Fruit fly (Drosophila melanogaster) whole organism, adult: ENCODE measurements around the gene heph.

Experiments used
- CG11617 ChIP-seq: fragments of 200-800 bp; sonication (Bioruptor generic); optimal IDR thresholded peaks from 2 replicates; lab custom pipeline; 2017; ENCODE audit warnings: mild to moderate bottlenecking, missing biosample characterization, missing genetic modification reagents, missing genetic modification characterization
- CG12768 ChIP-seq: fragments of 200-800 bp; sonication (Bioruptor generic); optimal IDR thresholded peaks from 2 replicates; lab custom pipeline; 2017; ENCODE audit warnings: missing biosample characterization, missing genetic modification characterization, mild to moderate bottlenecking, moderate library complexity, missing genetic modification reagents
- CG14711 ChIP-seq: fragments of 200-800 bp; sonication (Bioruptor generic); optimal IDR thresholded peaks from 2 replicates; lab custom pipeline; 2018; ENCODE audit warnings: missing biosample characterization, mild to moderate bottlenecking, missing genetic modification characterization, moderate library complexity
- CG1620 ChIP-seq: fragments of 200-800 bp; sonication (Bioruptor generic); optimal IDR thresholded peaks from 2 replicates; lab custom pipeline; 2016; ENCODE audit warnings: missing biosample characterization, missing genetic modification characterization
- CG33017 ChIP-seq: fragments of 200-800 bp; sonication (Bioruptor generic); optimal IDR thresholded peaks from 2 replicates; lab custom pipeline; 2018; ENCODE audit warnings: missing biosample characterization, mild to moderate bottlenecking, missing genetic modification characterization, moderate library complexity
- CG5204 ChIP-seq: fragments of 200-800 bp; sonication (Bioruptor generic); optimal IDR thresholded peaks from 2 replicates; lab custom pipeline; 2016; ENCODE audit warnings: missing biosample characterization, missing genetic modification characterization
- CG7045 ChIP-seq: fragments of 200-800 bp; sonication (Bioruptor generic); optimal IDR thresholded peaks from 2 replicates; lab custom pipeline; 2017; ENCODE audit warnings: missing biosample characterization, mild to moderate bottlenecking, missing genetic modification characterization
- CG7101 ChIP-seq: fragments of 200-800 bp; sonication (Bioruptor generic); optimal IDR thresholded peaks from 2 replicates; lab custom pipeline; 2018; ENCODE audit warnings: missing biosample characterization, mild to moderate bottlenecking, missing genetic modification characterization, moderate library complexity
- Clk ChIP-seq: fragments of 200-800 bp; sonication (Bioruptor generic); optimal IDR thresholded peaks from 2 replicates; lab custom pipeline; 2017; ENCODE audit warnings: missing biosample characterization, missing genetic modification characterization
- Crg-1 ChIP-seq: fragments of 200-800 bp; sonication (Bioruptor generic); optimal IDR thresholded peaks from 2 replicates; lab custom pipeline; 2016; ENCODE audit warnings: missing biosample characterization, missing genetic modification characterization
- Hr96 ChIP-seq: fragments of 200-800 bp; sonication (Bioruptor generic); optimal IDR thresholded peaks from 2 replicates; lab custom pipeline; 2016; ENCODE audit warnings: missing biosample characterization, missing genetic modification characterization
- Mnt ChIP-seq: fragments of 200-800 bp; sonication (Bioruptor generic); optimal IDR thresholded peaks from 2 replicates; lab custom pipeline; 2016; ENCODE audit warnings: missing biosample characterization, mild to moderate bottlenecking, missing genetic modification characterization
- bab1 ChIP-seq: fragments of 200-800 bp; sonication (Bioruptor generic); optimal IDR thresholded peaks from 3 replicates; lab custom pipeline; 2019; ENCODE audit warnings: missing biosample characterization, mild to moderate bottlenecking, missing genetic modification characterization, moderate library complexity
- cic ChIP-seq: fragments of 200-800 bp; sonication (Bioruptor generic); optimal IDR thresholded peaks from 2 replicates; lab custom pipeline; 2017; ENCODE audit warnings: missing biosample characterization, mild to moderate bottlenecking, missing genetic modification characterization, moderate library complexity
- cnc ChIP-seq, 2 experiments: fragments of >200 bp; optimal IDR thresholded peaks; 2 replicates each; lab custom pipeline; 2017
- kay ChIP-seq: fragments of 200-800 bp; sonication (Bioruptor generic); peaks from one replicate; lab custom pipeline; 2016; ENCODE audit warnings: missing biosample characterization, missing genetic modification characterization, borderline replicate concordance
- ovo ChIP-seq: fragments of 200-800 bp; sonication (Bioruptor generic); optimal IDR thresholded peaks from 2 replicates; lab custom pipeline; 2016; ENCODE audit warnings: missing biosample characterization, missing genetic modification characterization
- pad ChIP-seq: fragments of 200-800 bp; sonication (Bioruptor generic); optimal IDR thresholded peaks from 3 replicates; lab custom pipeline; 2017; ENCODE audit warnings: missing biosample characterization, missing genetic modification characterization, mild to moderate bottlenecking, moderate library complexity, missing genetic modification reagents
- tj ChIP-seq: fragments of 200-800 bp; sonication (Bioruptor generic); optimal IDR thresholded peaks from 3 replicates; lab custom pipeline; 2017; ENCODE audit warnings: missing biosample characterization, mild to moderate bottlenecking, missing genetic modification characterization, moderate library complexity
- toe ChIP-seq: fragments of 200-800 bp; sonication (Bioruptor generic); optimal IDR thresholded peaks from 2 replicates; lab custom pipeline; 2016; ENCODE audit warnings: missing biosample characterization, missing genetic modification characterization

Gene heph

dm6 chr3R:31810073-31810530, 205.2 kb downstream of the heph start, which contains the start of gene Rift:
Gene Rift (minus strand): TSS chr3R:31810186.
- TF ChIP-seq cnc (optimal IDR thresholded peaks at IDR 0.05; lab: Kevin White, UChicago), result no peak
- TF ChIP-seq Clk, result peak; percentile 40
- no peak for TF ChIP-seq cic (GFP tag; lab: Kevin White, UChicago)
- TF ChIP-seq kay (GFP tag; lab: Kevin White, UChicago), result no peak
- TF ChIP-seq bab1 (GFP tag; lab: Kevin White, UChicago), result peak; percentile 37
- TF ChIP-seq Mnt, result peak; percentile 79
- no peak for TF ChIP-seq Crg-1
- no peak for TF ChIP-seq Hr96 (GFP tag; lab: Kevin White, UChicago)
- TF ChIP-seq CG7101, result peak; percentile 24
- TF ChIP-seq ovo (GFP tag; lab: Kevin White, UChicago), result no peak
- peak; percentile 42 for TF ChIP-seq CG11617 (GFP tag; lab: Kevin White, UChicago)
- TF ChIP-seq CG12768 (GFP tag; lab: Kevin White, UChicago), result peak; percentile 30
- peak; percentile 43 for TF ChIP-seq CG33017 (tag; lab: Kevin White, UChicago)
- TF ChIP-seq CG7045 (GFP tag; lab: Kevin White, UChicago), result peak; percentile 42
- peak; percentile 22 for TF ChIP-seq CG5204 (GFP tag; lab: Kevin White, UChicago)
- TF ChIP-seq CG1620 (GFP tag; lab: Kevin White, UChicago), result no peak
- TF ChIP-seq pad (GFP tag; lab: Kevin White, UChicago), result peak; percentile 8

- TF ChIP-seq CG33017 (tag; lab: Kevin White, UChicago) (no peak), toe (no peak), tj (GFP tag; lab: Kevin White, UChicago) (no peak)
Measured at dm6 chr3R:31809622-31810021, 205.7 kb downstream of the heph start.

- TF ChIP-seq tj (GFP tag; lab: Kevin White, UChicago) (no peak), pad (GFP tag; lab: Kevin White, UChicago) (no peak), kay (GFP tag; lab: Kevin White, UChicago) (no peak), Crg-1 (no peak), CG7045 (GFP tag; lab: Kevin White, UChicago) (no peak), Mnt (no peak), Hr96 (GFP tag; lab: Kevin White, UChicago) (no peak), bab1 (GFP tag; lab: Kevin White, UChicago) (no peak), CG5204 (GFP tag; lab: Kevin White, UChicago) (no peak)
Measured at dm6 chr3R:31808571-31808970, 206.7 kb downstream of the heph start.

- TF ChIP-seq kay (GFP tag; lab: Kevin White, UChicago), result no peak
- no peak for TF ChIP-seq cic (GFP tag; lab: Kevin White, UChicago)
- TF ChIP-seq Clk, result no peak
- TF ChIP-seq toe, result no peak
- TF ChIP-seq pad (GFP tag; lab: Kevin White, UChicago), result peak; percentile 40
- peak; percentile 51 for TF ChIP-seq CG7101
- TF ChIP-seq Hr96 (GFP tag; lab: Kevin White, UChicago), result peak; percentile 59
- peak; percentile 34 for TF ChIP-seq CG5204 (GFP tag; lab: Kevin White, UChicago)
- peak; percentile 39 for TF ChIP-seq CG7045 (GFP tag; lab: Kevin White, UChicago)
- TF ChIP-seq CG1620 (GFP tag; lab: Kevin White, UChicago), result peak; percentile 16
- peak; percentile 37 for TF ChIP-seq CG14711 (tag; lab: Kevin White, UChicago)
- TF ChIP-seq CG33017 (tag; lab: Kevin White, UChicago), result peak; percentile 41
- TF ChIP-seq CG11617 (GFP tag; lab: Kevin White, UChicago), result peak; percentile 51
- TF ChIP-seq Crg-1, result no peak
- TF ChIP-seq cnc (optimal IDR thresholded peaks at IDR 0.05; lab: Kevin White, UChicago), result no peak
- peak; percentile 30 for TF ChIP-seq Mnt
- TF ChIP-seq ovo (GFP tag; lab: Kevin White, UChicago), result no peak
- peak; percentile 12 for TF ChIP-seq bab1 (GFP tag; lab: Kevin White, UChicago)
- peak; percentile 15 for TF ChIP-seq tj (GFP tag; lab: Kevin White, UChicago)
- TF ChIP-seq CG12768 (GFP tag; lab: Kevin White, UChicago), result peak; percentile 1
Measured at dm6 chr3R:31805228-31805738, 210.0 kb downstream of the heph start, which contains the start of the genes CG42233 and CG1971. Gene CG42233 (minus strand): TSS chr3R:31805278. Gene CG1971 (plus strand): TSS chr3R:31805468.

dm6 chr3R:31800663-31801062, 214.7 kb downstream of the heph start, which contains the start of gene Ir100a:
Gene Ir100a (plus strand): TSS chr3R:31800963.
- TF ChIP-seq bab1 (GFP tag; lab: Kevin White, UChicago) (no peak), pad (GFP tag; lab: Kevin White, UChicago) (no peak), CG11617 (GFP tag; lab: Kevin White, UChicago) (no peak), Mnt (no peak), CG7101 (no peak), cnc (optimal IDR thresholded peaks at IDR 0.05; lab: Kevin White, UChicago) (no peak)
